Worm (Caenorhabditis elegans) whole organism, L4 larva: Measurements from ENCODE around the gene F49H12.4.

Source experiments
- D1046.2 ChIP-seq: fragments of 200-800 bp; sonication (Bioruptor generic); IDR thresholded peaks from 2 replicates; pipeline ENCODE4 v1.3.6; 2022; ENCODE audit warnings: missing genetic modification characterization, missing compliant biosample characterization
- F44E2.7 ChIP-seq: fragments of 200-800 bp; sonication (Bioruptor generic); IDR thresholded peaks from 2 replicates; pipeline ENCODE4 v2.1.2; 2022; ENCODE audit warnings: missing genetic modification characterization, missing compliant biosample characterization
- R02D3.7 ChIP-seq: fragments of 150-350 bp; sonication (generic microtip); optimal IDR thresholded peaks from 3 replicates; lab custom pipeline; 2014; ENCODE audit warnings: missing biosample characterization, missing genetic modification characterization
- T26A8.4 ChIP-seq: fragments of 200-800 bp; sonication (Bioruptor generic); IDR thresholded peaks from 2 replicates; pipeline ENCODE4 v1.3.6; 2022; ENCODE audit warnings: missing genetic modification characterization, missing compliant biosample characterization
- Y105C5A.15 ChIP-seq: fragments of 200-800 bp; sonication (Bioruptor generic); IDR thresholded peaks from 2 replicates; pipeline ENCODE4 v1.3.6; 2022; ENCODE audit warnings: missing genetic modification characterization, missing compliant biosample characterization
- ZK337.2 ChIP-seq: fragments of 200-800 bp; sonication (Bioruptor generic); IDR thresholded peaks from 2 replicates; pipeline ENCODE4 v1.3.6; 2022; ENCODE audit warnings: missing genetic modification reagents, missing genetic modification characterization, missing compliant biosample characterization
- aha-1 ChIP-seq: fragments of 150-350 bp; peaks from one replicate; lab custom pipeline; 2014; ENCODE audit warnings: missing biosample characterization, missing genetic modification characterization
- aly-2 ChIP-seq: sonication (generic microtip); optimal IDR thresholded peaks from 2 replicates; lab custom pipeline; 2018; ENCODE audit warnings: missing biosample characterization, missing genetic modification characterization
- arid-1 ChIP-seq: fragments of 200-800 bp; sonication (Bioruptor generic); conservative IDR thresholded peaks from 2 replicates; pipeline ENCODE4 v1.3.6; 2022; ENCODE audit warnings: missing genetic modification reagents, missing genetic modification characterization, missing compliant biosample characterization
- ceh-20 ChIP-seq: fragments of 200-800 bp; sonication (Bioruptor generic); IDR thresholded peaks from 2 replicates; pipeline ENCODE4 v1.3.6; 2022; ENCODE audit warnings: missing genetic modification reagents, missing genetic modification characterization, missing compliant biosample characterization
- dmd-6 ChIP-seq: fragments of 200-800 bp; sonication (Bioruptor generic); IDR thresholded peaks from 2 replicates; pipeline ENCODE4 v1.3.6; 2022; ENCODE audit warnings: missing genetic modification reagents, missing genetic modification characterization, missing compliant biosample characterization
- dmd-8 ChIP-seq: fragments of 200-800 bp; sonication (Bioruptor generic); IDR thresholded peaks from 2 replicates; pipeline ENCODE4 v1.3.6; 2022; ENCODE audit warnings: missing genetic modification characterization, missing compliant biosample characterization
- dpl-1 ChIP-seq: fragments of 150-350 bp; optimal IDR thresholded peaks from 2 replicates; lab custom pipeline; 2014; ENCODE audit warnings: missing biosample characterization, missing genetic modification reagents, missing genetic modification characterization
- duxl-1 ChIP-seq: sonication (generic microtip); optimal IDR thresholded peaks from 2 replicates; lab custom pipeline; 2016; ENCODE audit warnings: mild to moderate bottlenecking, missing genetic modification characterization, moderate library complexity, missing compliant biosample characterization; ENCODE audit not compliant: poor library complexity
- egl-43 ChIP-seq: fragments of 200-800 bp; sonication (Bioruptor generic); IDR thresholded peaks from 2 replicates; pipeline ENCODE4 v1.3.6; 2022; ENCODE audit warnings: missing genetic modification reagents, missing genetic modification characterization, missing compliant biosample characterization
- fkh-10 ChIP-seq: fragments of 150-350 bp; optimal IDR thresholded peaks from 2 replicates; lab custom pipeline; 2014; ENCODE audit warnings: missing biosample characterization, missing genetic modification reagents, missing genetic modification characterization
- gei-8 ChIP-seq: fragments of 200-800 bp; sonication (Bioruptor generic); optimal IDR thresholded peaks from 2 replicates; lab custom pipeline; 2018; ENCODE audit warnings: mild to moderate bottlenecking, missing genetic modification characterization, missing compliant biosample characterization
- hlh-11 ChIP-seq: fragments of 200-800 bp; sonication (Bioruptor generic); optimal IDR thresholded peaks from 2 replicates; lab custom pipeline; 2018; ENCODE audit warnings: mild to moderate bottlenecking, missing genetic modification characterization, missing compliant biosample characterization
- hlh-30 ChIP-seq: sonication (generic microtip); optimal IDR thresholded peaks from 2 replicates; lab custom pipeline; 2017; ENCODE audit warnings: antibody characterized with exemption, mild to moderate bottlenecking, missing genetic modification characterization, missing compliant biosample characterization; ENCODE audit not compliant: insufficient read depth
- lin-1 ChIP-seq: fragments of 200-800 bp; sonication (Bioruptor generic); IDR thresholded peaks from 2 replicates; pipeline ENCODE4 v1.3.6; 2022; ENCODE audit warnings: missing genetic modification reagents, missing genetic modification characterization, missing compliant biosample characterization
- lin-15B ChIP-seq: fragments of 150-350 bp; sonication (generic microtip); optimal IDR thresholded peaks from 3 replicates; lab custom pipeline; 2014; ENCODE audit warnings: missing biosample characterization, missing genetic modification characterization
- lir-3 ChIP-seq: sonication (generic microtip); optimal IDR thresholded peaks from 2 replicates; lab custom pipeline; 2016; ENCODE audit warnings: mild to moderate bottlenecking, missing genetic modification characterization, missing compliant biosample characterization
- madf-9 ChIP-seq: fragments of 200-800 bp; sonication (Bioruptor generic); conservative IDR thresholded peaks from 2 replicates; pipeline ENCODE4 v1.3.6; 2022; ENCODE audit warnings: missing genetic modification reagents, missing genetic modification characterization, missing compliant biosample characterization
- mdt-29 ChIP-seq: fragments of 200-800 bp; sonication (Bioruptor generic); IDR thresholded peaks from 2 replicates; pipeline ENCODE4 v1.3.6; 2022; ENCODE audit warnings: missing genetic modification reagents, missing genetic modification characterization, missing compliant biosample characterization
- mep-1 ChIP-seq: fragments of 150-350 bp; sonication (generic microtip); optimal IDR thresholded peaks from 3 replicates; lab custom pipeline; 2014; ENCODE audit warnings: missing biosample characterization, missing genetic modification characterization
- mxl-3 ChIP-seq: fragments of 200-800 bp; sonication (Bioruptor generic); optimal IDR thresholded peaks from 2 replicates; lab custom pipeline; 2018; ENCODE audit warnings: mild to moderate bottlenecking, missing genetic modification characterization, missing compliant biosample characterization
- nhr-11 ChIP-seq: fragments of 150-350 bp; optimal IDR thresholded peaks from 2 replicates; lab custom pipeline; 2014; ENCODE audit warnings: missing biosample characterization, missing genetic modification characterization
- nhr-42 ChIP-seq: fragments of 200-800 bp; sonication (Bioruptor generic); IDR thresholded peaks from 2 replicates; pipeline ENCODE4 v1.3.6; 2022; ENCODE audit warnings: missing genetic modification characterization, missing compliant biosample characterization
- nhr-6 ChIP-seq: fragments of 150-350 bp; optimal IDR thresholded peaks from 2 replicates; lab custom pipeline; 2014; ENCODE audit warnings: missing biosample characterization, missing genetic modification characterization
- php-3 ChIP-seq: fragments of 200-800 bp; sonication (Bioruptor generic); IDR thresholded peaks from 2 replicates; pipeline ENCODE4 v1.3.6; 2022; ENCODE audit warnings: missing genetic modification reagents, missing genetic modification characterization, missing compliant biosample characterization
- saeg-2 ChIP-seq: fragments of 200-800 bp; sonication (Bioruptor generic); IDR thresholded peaks from 2 replicates; pipeline ENCODE4 v1.3.6; 2022; ENCODE audit warnings: missing genetic modification reagents, missing genetic modification characterization, missing compliant biosample characterization
- unc-130 ChIP-seq: sonication (generic microtip); optimal IDR thresholded peaks from 2 replicates; lab custom pipeline; 2016; ENCODE audit warnings: missing genetic modification reagents, missing genetic modification characterization, missing compliant biosample characterization
- unc-62 ChIP-seq, 3 experiments: fragments of 150-350 bp in 1 of 3; sonication (generic microtip); optimal IDR thresholded peaks in 2 of 3; peaks in 1 of 3; 1 replicate in 1 of 3; 2 replicates in 2 of 3; lab custom pipeline; 2014 to 2017; ENCODE audit warnings: missing biosample characterization in 3 of 3, missing genetic modification characterization in 3 of 3, missing genetic modification reagents in 3 of 3, missing genotype in 1 of 3
- zag-1 ChIP-seq: fragments of 150-350 bp; optimal IDR thresholded peaks from 2 replicates; lab custom pipeline; 2014; ENCODE audit warnings: missing biosample characterization, missing genetic modification characterization
- ztf-7 ChIP-seq: fragments of 150-350 bp; optimal IDR thresholded peaks from 2 replicates; lab custom pipeline; 2014; ENCODE audit warnings: missing biosample characterization, missing genetic modification characterization

The F49H12.4 gene

DNA sequence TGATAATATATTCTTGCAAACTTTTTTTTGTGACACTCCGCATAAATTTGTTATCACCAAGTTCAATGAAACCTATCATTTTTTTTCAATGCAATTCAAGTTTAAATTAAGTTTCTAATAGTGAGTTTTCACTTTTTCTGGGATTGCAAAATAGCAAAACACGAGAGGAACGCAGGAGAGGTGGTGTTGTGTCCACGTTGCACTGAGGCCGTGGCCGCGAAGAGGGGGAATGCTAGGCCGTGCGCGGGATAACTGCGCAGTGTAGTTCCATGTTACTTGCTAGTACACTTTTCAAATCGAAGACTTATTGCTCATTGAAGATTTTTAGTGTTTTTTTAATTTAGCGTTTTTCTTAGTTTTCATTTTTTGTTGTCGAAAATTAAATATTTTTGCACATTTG lies 28.5 kb downstream of the F49H12.4 start (continued):
- TF ChIP-seq nhr-6 (tag; lab: Kevin White, UChicago) (no peak), Y105C5A.15 (GFP tag; lab: Robert Waterston, UW) (no peak), hlh-30 (peak; percentile 1), duxl-1 (tag; lab: Kevin White, UChicago) (no peak)

DNA sequence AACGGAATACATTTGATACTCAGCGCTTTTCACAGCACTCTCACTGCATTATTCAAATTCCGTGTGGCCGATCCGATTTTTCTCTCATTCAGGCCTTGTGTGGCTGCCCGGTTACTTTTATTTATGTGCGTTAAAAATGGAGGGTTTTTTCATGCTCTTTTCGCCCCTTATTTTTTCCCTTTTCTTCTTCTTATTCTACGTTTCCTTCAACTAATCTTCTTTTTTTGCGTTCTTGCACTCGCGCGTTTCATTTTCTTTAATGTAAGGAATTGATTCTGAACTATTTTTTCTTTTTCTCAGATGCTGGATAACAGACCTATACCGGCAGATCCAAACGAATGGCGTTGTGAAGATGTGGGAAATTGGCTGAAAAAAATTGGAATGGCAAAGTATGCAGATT lies 29.0 kb downstream of the F49H12.4 start, which contains the start of gene F53B1.2:
Gene F53B1.2, plus strand, starts transcription at position 301 of the 400 bp plus-strand sequence.
- TF ChIP-seq hlh-11 (tag; lab: Kevin White, UChicago) (no peak), nhr-11 (no peak), aly-2 (tag; lab: Kevin White, UChicago) (no peak), dpl-1 (GFP tag; lab: Kevin White, UChicago) (no peak), ztf-7 (tag; lab: Kevin White, UChicago) (no peak), lin-15B (tag; lab: Kevin White, UChicago) (no peak), R02D3.7 (tag; lab: Kevin White, UChicago) (no peak), lir-3 (no peak), Y105C5A.15 (GFP tag; lab: Robert Waterston, UW) (no peak), nhr-42 (GFP tag; lab: Robert Waterston, UW) (no peak), mep-1 (no peak), unc-62 (GFP tag; optimal IDR thresholded peaks at IDR 0.05 in 1 of 2; lab: Kevin White, UChicago) (no peak), unc-62 (tag; optimal IDR thresholded peaks at IDR 0.05; lab: Kevin White, UChicago) (no peak), dmd-6 (no peak), unc-130 (GFP tag; lab: Kevin White, UChicago) (no peak), ZK337.2 (GFP tag; lab: Robert Waterston, UW) (no peak), mdt-29 (no peak), ceh-20 (GFP tag; lab: Robert Waterston, UW) (no peak), gei-8 (GFP tag; lab: Kevin White, UChicago) (no peak), arid-1 (GFP tag; lab: Robert Waterston, UW) (no peak)

ce11 chrX:2110603-2111327 lies 31.1 kb downstream of the F49H12.4 start:
- TF ChIP-seq D1046.2 (GFP tag; lab: Robert Waterston, UW) (no peak), lin-1 (GFP tag; lab: Robert Waterston, UW) (no peak), unc-62 (GFP tag; optimal IDR thresholded peaks at IDR 0.05 in 1 of 2; lab: Kevin White, UChicago) (peak in 1 of 2 experiments; percentile 96), unc-62 (tag; optimal IDR thresholded peaks at IDR 0.05; lab: Kevin White, UChicago) (no peak), F44E2.7 (GFP tag; lab: Robert Waterston, UW) (no peak), nhr-11 (no peak), ceh-20 (GFP tag; lab: Robert Waterston, UW) (no peak), saeg-2 (GFP tag; lab: Robert Waterston, UW) (no peak), aha-1 (tag; lab: Kevin White, UChicago) (peak; percentile 47), madf-9 (GFP tag; lab: Robert Waterston, UW) (no peak), T26A8.4 (peak; percentile 73; the same call in 1 of the 2 replicates), mxl-3 (GFP tag; lab: Kevin White, UChicago) (no peak), zag-1 (tag; lab: Kevin White, UChicago) (no peak)

- TF ChIP-seq ceh-20 (GFP tag; lab: Robert Waterston, UW) = no peak
- no peak for TF ChIP-seq php-3 (GFP tag; lab: Robert Waterston, UW)
- TF ChIP-seq dmd-8 = no peak
- TF ChIP-seq fkh-10 (GFP tag; lab: Kevin White, UChicago) = no peak
- no peak for TF ChIP-seq lir-3
- TF ChIP-seq egl-43 (GFP tag; lab: Robert Waterston, UW) = no peak
- TF ChIP-seq unc-62 (GFP tag; optimal IDR thresholded peaks at IDR 0.05 in 1 of 2; lab: Kevin White, UChicago) = peak in 1 of 2 experiments; percentile 50
- TF ChIP-seq unc-62 (tag; optimal IDR thresholded peaks at IDR 0.05; lab: Kevin White, UChicago) = no peak
- TF ChIP-seq, all 104 proteins: peak for 1
These were observed 33.4 kb downstream of the F49H12.4 start, which contains the start of gene bus-5 for ce11 chrX:2113004-2113403. TSS of gene bus-5 (minus strand) at chrX:2113104.
